Worm (Caenorhabditis elegans) whole organism, L4 larva: ENCODE data around the gene F31F7.1.

Experiments
- F26F4.8 ChIP-seq: fragments of 200-800 bp; sonication (Bioruptor generic); conservative IDR thresholded peaks from 2 replicates; pipeline ENCODE4 v1.3.6; 2022; ENCODE audit warnings: missing genetic modification characterization, missing compliant biosample characterization
- Y48G9A.11 ChIP-seq: fragments of 200-800 bp; sonication (Bioruptor generic); IDR thresholded peaks from 2 replicates; pipeline ENCODE4 v1.3.6; 2022; ENCODE audit warnings: missing genetic modification reagents, missing genetic modification characterization, missing compliant biosample characterization
- Y75B8A.6 ChIP-seq: fragments of 200-800 bp; sonication (Bioruptor generic); IDR thresholded peaks from 2 replicates; pipeline ENCODE4 v1.3.6; 2022; ENCODE audit warnings: missing genetic modification reagents, missing genetic modification characterization, missing compliant biosample characterization
- ama-1 ChIP-seq: fragments of 150-350 bp; optimal IDR thresholded peaks from 2 replicates; lab custom pipeline; 2014; ENCODE audit warnings: inconsistent platforms, mixed read lengths
- hlh-11 ChIP-seq: fragments of 200-800 bp; sonication (Bioruptor generic); optimal IDR thresholded peaks from 2 replicates; lab custom pipeline; 2018; ENCODE audit warnings: mild to moderate bottlenecking, missing genetic modification characterization, missing compliant biosample characterization
- hmg-1.1 ChIP-seq: fragments of 200-800 bp; sonication (Bioruptor generic); IDR thresholded peaks from 2 replicates; pipeline ENCODE4 v1.3.6; 2022; ENCODE audit warnings: missing genetic modification reagents, missing genetic modification characterization, missing compliant biosample characterization
- mes-2 ChIP-seq: sonication (generic microtip); optimal IDR thresholded peaks from 2 replicates; lab custom pipeline; 2016; ENCODE audit warnings: missing genotype, mild to moderate bottlenecking, missing genetic modification characterization, missing compliant biosample characterization; ENCODE audit not compliant: poor library complexity, severe bottlenecking
- zag-1 ChIP-seq: fragments of 150-350 bp; optimal IDR thresholded peaks from 2 replicates; lab custom pipeline; 2014; ENCODE audit warnings: missing biosample characterization, missing genetic modification characterization

Gene F31F7.1

DNA sequence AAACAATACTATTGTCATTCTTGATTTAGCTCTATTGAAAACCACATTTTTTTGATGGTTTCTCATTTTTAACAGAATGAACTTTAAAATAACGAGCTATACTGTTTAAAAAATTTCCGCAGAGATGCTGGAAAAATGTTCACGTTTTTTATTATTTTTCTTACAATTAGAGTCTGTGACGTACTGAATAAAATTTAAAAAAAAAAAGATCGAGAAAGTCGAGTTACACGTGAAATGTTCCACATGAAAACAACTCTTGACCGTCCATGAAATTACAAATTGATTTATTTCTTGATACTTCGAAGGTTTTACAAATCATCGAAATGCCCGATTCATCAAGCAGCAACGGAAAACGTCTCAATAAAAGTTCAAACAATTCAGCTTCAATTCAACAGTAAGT lies 50.7 kb downstream of the F31F7.1 start, which contains the start of gene fbxa-202:
fbxa-202 (plus strand) TSS at position 301 of the 400 bp plus-strand sequence.
- TF ChIP-seq Y75B8A.6 (GFP tag; lab: Robert Waterston, UW) = no peak
- no peak for TF ChIP-seq F26F4.8
- TF ChIP-seq ama-1 = no peak
- no peak for TF ChIP-seq zag-1 (tag; lab: Kevin White, UChicago)
- TF ChIP-seq hmg-1.1 (GFP tag; lab: Robert Waterston, UW) = no peak
- TF ChIP-seq mes-2 (tag; lab: Kevin White, UChicago) = no peak
- TF ChIP-seq Y48G9A.11 (GFP tag; lab: Robert Waterston, UW) = no peak
- no peak for TF ChIP-seq hlh-11 (tag; lab: Kevin White, UChicago)
